Fruit fly (Drosophila melanogaster): ENCODE measurements around the gene Phlpp.

DNA sequence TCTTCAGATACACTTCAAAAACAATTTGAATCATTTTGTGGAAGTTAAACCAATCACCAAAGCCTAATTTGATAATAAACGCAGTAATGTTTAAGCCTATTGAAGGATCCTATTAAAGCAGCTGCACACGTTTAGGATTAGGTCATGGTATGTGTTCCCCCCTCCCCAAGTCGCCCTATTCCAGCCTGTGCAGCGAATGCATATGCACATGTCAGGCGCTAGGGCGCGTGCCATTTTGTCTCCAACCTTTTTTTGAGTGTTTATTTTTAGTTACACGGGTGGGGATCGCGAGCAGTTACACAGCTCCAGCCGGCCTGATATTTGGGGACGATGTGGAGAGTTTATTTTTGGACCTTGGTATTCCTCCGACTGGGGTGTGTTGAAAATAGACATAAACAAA, 21.9 kb upstream of the Phlpp start:
- TF ChIP-seq CG8478 (optimal IDR thresholded peaks at IDR 0.05) (no peak), psq (optimal IDR thresholded peaks at IDR 0.05) (no peak), pan (optimal IDR thresholded peaks at IDR 0.05) (no peak), usp (GFP tag; optimal IDR thresholded peaks at IDR 0.05) (no peak)

All from whole organism.